Worm (Caenorhabditis elegans) whole organism, late embryonic: ENCODE data around the gene tftc-3.

ENCODE experiments used
- C08G9.2 ChIP-seq: sonication (generic microtip); optimal IDR thresholded peaks from 2 replicates; lab custom pipeline; 2016; ENCODE audit warnings: mild to moderate bottlenecking, missing genetic modification characterization, moderate library complexity, missing compliant biosample characterization
- C38D4.7 ChIP-seq: fragments of 200-800 bp; sonication (Bioruptor generic); optimal IDR thresholded peaks from 2 replicates; lab custom pipeline; 2018; ENCODE audit warnings: mild to moderate bottlenecking, missing genetic modification characterization, moderate library complexity, missing compliant biosample characterization
- ceh-9 ChIP-seq: sonication (generic microtip); optimal IDR thresholded peaks from 2 replicates; lab custom pipeline; 2016; ENCODE audit warnings: mild to moderate bottlenecking, missing genetic modification characterization, inconsistent platforms, missing compliant biosample characterization
- elt-2 ChIP-seq: sonication (generic microtip); optimal IDR thresholded peaks from 2 replicates; lab custom pipeline; 2016; ENCODE audit warnings: missing genetic modification reagents, missing genetic modification characterization, missing compliant biosample characterization
- fax-1 ChIP-seq: sonication (generic microtip); optimal IDR thresholded peaks from 2 replicates; lab custom pipeline; 2016; ENCODE audit warnings: missing genotype, missing genetic modification characterization, missing compliant biosample characterization
- fkh-10 ChIP-seq: fragments of 150-350 bp; optimal IDR thresholded peaks from 2 replicates; lab custom pipeline; 2014; ENCODE audit warnings: missing biosample characterization, missing genetic modification reagents, missing genetic modification characterization
- lin-11 ChIP-seq: fragments of 200-800 bp; sonication (Bioruptor generic); optimal IDR thresholded peaks from 2 replicates; lab custom pipeline; 2018; ENCODE audit warnings: mild to moderate bottlenecking, missing genetic modification characterization, missing compliant biosample characterization
- nhr-232 ChIP-seq: sonication (generic microtip); optimal IDR thresholded peaks from 2 replicates; lab custom pipeline; 2016; ENCODE audit warnings: missing genetic modification characterization, missing compliant biosample characterization
- npax-4 ChIP-seq: sonication (generic microtip); optimal IDR thresholded peaks from 2 replicates; lab custom pipeline; 2016; ENCODE audit warnings: missing genetic modification characterization, missing compliant biosample characterization
- pag-3 ChIP-seq: sonication (generic microtip); optimal IDR thresholded peaks from 2 replicates; lab custom pipeline; 2016; ENCODE audit warnings: missing compliant biosample characterization, missing genetic modification characterization, borderline replicate concordance
- pqm-1 ChIP-seq: sonication (generic microtip); optimal IDR thresholded peaks from 2 replicates; lab custom pipeline; 2016; ENCODE audit warnings: missing genetic modification characterization, missing compliant biosample characterization
- pros-1 ChIP-seq: fragments of 150-350 bp; optimal IDR thresholded peaks from 2 replicates; lab custom pipeline; 2014; ENCODE audit warnings: missing biosample characterization, missing genetic modification reagents, missing genetic modification characterization
- tbx-2 ChIP-seq: sonication (generic microtip); optimal IDR thresholded peaks from 2 replicates; lab custom pipeline; 2016; ENCODE audit warnings: missing genetic modification characterization, missing compliant biosample characterization
- unc-86 ChIP-seq: sonication (generic microtip); optimal IDR thresholded peaks from 2 replicates; lab custom pipeline; 2016; ENCODE audit warnings: missing genetic modification characterization, missing compliant biosample characterization

DNA sequence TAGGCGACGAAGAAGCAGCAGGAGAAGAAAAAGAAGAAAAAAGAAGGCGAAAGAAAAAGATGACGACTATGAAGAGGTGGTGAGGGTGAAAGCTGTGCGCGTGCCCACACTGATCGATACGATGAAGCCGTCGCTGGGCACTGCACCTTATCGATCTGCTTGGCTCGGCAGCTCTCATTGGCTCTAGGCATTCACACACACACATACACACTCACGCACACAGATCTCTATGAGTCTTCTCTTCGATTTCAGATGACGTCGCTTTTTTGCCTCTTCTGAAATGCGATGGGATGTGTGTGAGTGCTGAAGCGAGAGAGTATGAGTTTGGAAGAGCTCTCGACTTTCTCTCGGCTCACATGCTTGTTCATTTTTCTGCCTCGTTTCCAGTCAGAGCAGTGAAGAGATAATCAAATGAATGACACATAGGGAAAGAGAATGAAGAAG is 35.5 kb downstream of the tftc-3 start:
- TF ChIP-seq pros-1 (tag; lab: Kevin White, UChicago) (no peak), unc-86 (tag; lab: Kevin White, UChicago) (no peak), nhr-232 (tag; lab: Kevin White, UChicago) (no peak), lin-11 (tag; lab: Kevin White, UChicago) (no peak), ceh-9 (tag; lab: Kevin White, UChicago) (no peak), fkh-10 (no peak), pag-3 (tag; lab: Kevin White, UChicago) (no peak), pqm-1 (tag; lab: Kevin White, UChicago) (no peak), C38D4.7 (no peak), C08G9.2 (tag; lab: Kevin White, UChicago) (no peak), elt-2 (tag; lab: Kevin White, UChicago) (no peak), tbx-2 (peak; percentile 37), npax-4 (tag; lab: Kevin White, UChicago) (no peak), fax-1 (tag; lab: Kevin White, UChicago) (no peak)
